Fruit fly (Drosophila melanogaster) whole organism, embryonic: ENCODE results near the gene ppk13.

Experiments used
- BEAF-32 ChIP-seq: fragments of 200-800 bp; sonication (Bioruptor generic); optimal IDR thresholded peaks from 3 replicates; lab custom pipeline; 2017; ENCODE audit warnings: missing biosample characterization, missing genetic modification characterization, mild to moderate bottlenecking, moderate library complexity, missing genetic modification reagents
- CG10267 ChIP-seq: fragments of 200-800 bp; sonication (Bioruptor generic); optimal IDR thresholded peaks from 2 replicates; lab custom pipeline; 2018; ENCODE audit warnings: missing biosample characterization, mild to moderate bottlenecking, missing genetic modification characterization, moderate library complexity
- CG10654 ChIP-seq: fragments of 200-800 bp; sonication (Bioruptor generic); optimal IDR thresholded peaks from 2 replicates; lab custom pipeline; 2016; ENCODE audit warnings: missing biosample characterization, missing genetic modification characterization
- CG11560 ChIP-seq: fragments of 200-800 bp; sonication (Bioruptor generic); IDR thresholded peaks from 3 replicates; pipeline ENCODE4 v1.3.6; 2022; ENCODE audit warnings: missing biosample characterization, missing genetic modification characterization
- CG12155 ChIP-seq: fragments of 200-800 bp; sonication (Bioruptor generic); optimal IDR thresholded peaks from 3 replicates; lab custom pipeline; 2016; ENCODE audit warnings: missing biosample characterization, missing genetic modification characterization
- CG13424 ChIP-seq: fragments of 200-800 bp; sonication (Bioruptor generic); optimal IDR thresholded peaks from 2 replicates; lab custom pipeline; 2019; ENCODE audit warnings: missing biosample characterization, mild to moderate bottlenecking, missing genetic modification characterization, moderate library complexity
- CG16815 ChIP-seq: fragments of 200-800 bp; sonication (Bioruptor generic); optimal IDR thresholded peaks from 3 replicates; lab custom pipeline; 2017; ENCODE audit warnings: missing biosample characterization, mild to moderate bottlenecking, missing genetic modification characterization
- CG16863 ChIP-seq: fragments of 200-800 bp; sonication (Bioruptor generic); optimal IDR thresholded peaks from 3 replicates; lab custom pipeline; 2016; ENCODE audit warnings: missing biosample characterization, missing genetic modification characterization
- CG17361 ChIP-seq: fragments of 200-800 bp; sonication (Bioruptor generic); IDR thresholded peaks from 3 replicates; pipeline ENCODE4 v1.3.6; 2022; ENCODE audit warnings: missing biosample characterization, missing genetic modification characterization
- CG18599 ChIP-seq: fragments of 200-800 bp; sonication (Bioruptor generic); optimal IDR thresholded peaks from 3 replicates; lab custom pipeline; 2017; ENCODE audit warnings: missing biosample characterization, missing genetic modification characterization, mild to moderate bottlenecking, moderate library complexity, missing genetic modification reagents
- CG2120 ChIP-seq: fragments of 200-800 bp; sonication (Bioruptor generic); optimal IDR thresholded peaks from 3 replicates; lab custom pipeline; 2016; ENCODE audit warnings: missing biosample characterization, missing genetic modification characterization
- CG30020 ChIP-seq: fragments of 200-800 bp; optimal IDR thresholded peaks from 2 replicates; lab custom pipeline; 2019; ENCODE audit warnings: missing biosample characterization, mild to moderate bottlenecking, missing genetic modification characterization, moderate library complexity
- CG30431 ChIP-seq: fragments of 200-800 bp; sonication (Bioruptor generic); optimal IDR thresholded peaks from 2 replicates; lab custom pipeline; 2017; ENCODE audit warnings: missing biosample characterization, missing genetic modification characterization
- CG3995 ChIP-seq: fragments of 200-800 bp; sonication (Bioruptor generic); optimal IDR thresholded peaks from 3 replicates; lab custom pipeline; 2016; ENCODE audit warnings: missing biosample characterization, missing genetic modification characterization
- CG4360 ChIP-seq: fragments of 200-800 bp; sonication (Bioruptor generic); IDR thresholded peaks from 2 replicates; pipeline ENCODE4 v1.3.6; 2022; ENCODE audit warnings: missing biosample characterization, missing genetic modification characterization
- CG6683 ChIP-seq: fragments of 200-800 bp; sonication (Bioruptor generic); optimal IDR thresholded peaks from 2 replicates; lab custom pipeline; 2017; ENCODE audit warnings: missing biosample characterization, mild to moderate bottlenecking, missing genetic modification characterization, missing genetic modification reagents
- CG8359 ChIP-seq: fragments of 200-800 bp; sonication (Bioruptor generic); optimal IDR thresholded peaks from 2 replicates; lab custom pipeline; 2017; ENCODE audit warnings: missing biosample characterization, mild to moderate bottlenecking, missing genetic modification characterization, borderline replicate concordance
- CG8765 ChIP-seq: fragments of 200-800 bp; sonication (Bioruptor generic); IDR thresholded peaks from 2 replicates; pipeline ENCODE4 v1.3.6; 2022; ENCODE audit warnings: missing biosample characterization, missing genetic modification characterization
- CG9797 ChIP-seq: fragments of 200-800 bp; sonication (Bioruptor generic); optimal IDR thresholded peaks from 3 replicates; lab custom pipeline; 2018; ENCODE audit warnings: missing biosample characterization, mild to moderate bottlenecking, missing genetic modification characterization
- CG9932 ChIP-seq: fragments of 200-800 bp; sonication (Bioruptor generic); IDR thresholded peaks from 2 replicates; pipeline ENCODE4 v1.3.6; 2022; ENCODE audit warnings: missing biosample characterization, missing genetic modification characterization
- CHES-1-like ChIP-seq: fragments of 200-800 bp; sonication (Bioruptor generic); optimal IDR thresholded peaks from 2 replicates; lab custom pipeline; 2016; ENCODE audit warnings: missing biosample characterization, missing genetic modification characterization
- CoRest ChIP-seq: fragments of 200-800 bp; sonication (Bioruptor generic); optimal IDR thresholded peaks from 3 replicates; lab custom pipeline; 2018; ENCODE audit warnings: missing biosample characterization, mild to moderate bottlenecking, missing genetic modification characterization, moderate library complexity
- Dp ChIP-seq: fragments of 200-800 bp; sonication (Bioruptor generic); optimal IDR thresholded peaks from 2 replicates; lab custom pipeline; 2018; ENCODE audit warnings: missing biosample characterization, mild to moderate bottlenecking, missing genetic modification characterization, moderate library complexity
- Gug ChIP-seq: fragments of 200-800 bp; sonication (Bioruptor generic); IDR thresholded peaks from 4 replicates; pipeline ENCODE4 v1.3.6; 2022; ENCODE audit warnings: missing biosample characterization, missing genetic modification characterization
- HmgD ChIP-seq: fragments of 200-800 bp; sonication (Bioruptor generic); optimal IDR thresholded peaks from 3 replicates; lab custom pipeline; 2016; ENCODE audit warnings: missing biosample characterization, missing genetic modification characterization
- HmgZ ChIP-seq: fragments of 200-800 bp; sonication (Bioruptor generic); optimal IDR thresholded peaks from 2 replicates; lab custom pipeline; 2018; ENCODE audit warnings: missing biosample characterization, mild to moderate bottlenecking, missing genetic modification characterization
- Lhr ChIP-seq: fragments of 200-800 bp; sonication (Bioruptor generic); optimal IDR thresholded peaks from 3 replicates; lab custom pipeline; 2017; ENCODE audit warnings: mild to moderate bottlenecking, missing biosample characterization, missing genetic modification reagents, missing genetic modification characterization
- Max ChIP-seq: fragments of 200-800 bp; sonication (Bioruptor generic); optimal IDR thresholded peaks from 2 replicates; lab custom pipeline; 2016; ENCODE audit warnings: missing biosample characterization, mild to moderate bottlenecking, missing genetic modification characterization
- Med ChIP-seq: fragments of 200-800 bp; sonication (Bioruptor generic); peaks from one replicate; lab custom pipeline; 2016; ENCODE audit warnings: missing biosample characterization, missing genetic modification characterization, mild to moderate bottlenecking, inconsistent platforms, moderate library complexity
- Neu2 ChIP-seq: fragments of 200-800 bp; sonication (Bioruptor generic); optimal IDR thresholded peaks from 3 replicates; lab custom pipeline; 2016; ENCODE audit warnings: missing biosample characterization, missing genetic modification characterization, borderline replicate concordance
- Nf-YC ChIP-seq: fragments of 200-800 bp; optimal IDR thresholded peaks from 3 replicates; lab custom pipeline; 2019; ENCODE audit warnings: missing biosample characterization, mild to moderate bottlenecking, missing genetic modification characterization, moderate library complexity
- Pdp1 ChIP-seq, 2 experiments: fragments of 200-800 bp; sonication (Bioruptor generic); optimal IDR thresholded peaks; 3 replicates each; lab custom pipeline; 2016; ENCODE audit warnings: missing biosample characterization in 2 of 2, missing genetic modification characterization in 2 of 2, mild to moderate bottlenecking in 1 of 2, moderate library complexity in 1 of 2
- Rfx ChIP-seq: fragments of 200-800 bp; sonication (Bioruptor generic); IDR thresholded peaks from 2 replicates; pipeline ENCODE4 v1.3.6; 2022; ENCODE audit warnings: missing biosample characterization, missing genetic modification characterization
- Side ChIP-seq: fragments of 200-800 bp; sonication (Bioruptor generic); optimal IDR thresholded peaks from 2 replicates; lab custom pipeline; 2016; ENCODE audit warnings: missing biosample characterization, missing genetic modification characterization
- Sin3A ChIP-seq: fragments of >200 bp; optimal IDR thresholded peaks from 2 replicates; lab custom pipeline; 2018
- Stat92E ChIP-seq, 3 experiments: fragments of >200 bp in 2 of 3; fragments of 200-800 bp in 1 of 3; sonication (Bioruptor generic) in 1 of 3; optimal IDR thresholded peaks; 2 replicates each; lab custom pipeline; 2017 to 2019; ENCODE audit warnings: missing biosample characterization in 3 of 3, missing genetic modification characterization in 3 of 3, mild to moderate bottlenecking in 1 of 3, moderate library complexity in 1 of 3
- YL-1 ChIP-seq: fragments of 200-800 bp; sonication (Bioruptor generic); optimal IDR thresholded peaks from 3 replicates; lab custom pipeline; 2017; ENCODE audit warnings: missing biosample characterization, mild to moderate bottlenecking, missing genetic modification characterization
- bab2 ChIP-seq: fragments of 200-800 bp; sonication (Bioruptor generic); optimal IDR thresholded peaks from 2 replicates; lab custom pipeline; 2016; ENCODE audit warnings: missing biosample characterization, missing genetic modification characterization
- bsh ChIP-seq, 2 experiments: fragments of 200-800 bp; sonication (Bioruptor generic); optimal IDR thresholded peaks; 2 replicates each; lab custom pipeline; 2017 to 2018; ENCODE audit warnings: mild to moderate bottlenecking in 2 of 2, missing biosample characterization in 2 of 2, missing genetic modification characterization in 2 of 2, moderate library complexity in 1 of 2
- fd3F ChIP-seq: fragments of 200-800 bp; sonication (Bioruptor generic); optimal IDR thresholded peaks from 2 replicates; lab custom pipeline; 2018; ENCODE audit warnings: missing biosample characterization, mild to moderate bottlenecking, missing genetic modification characterization, moderate library complexity
- gcm ChIP-seq: fragments of 200-800 bp; sonication (Bioruptor generic); optimal IDR thresholded peaks from 2 replicates; lab custom pipeline; 2019; ENCODE audit warnings: missing biosample characterization, mild to moderate bottlenecking, missing genetic modification characterization, moderate library complexity
- gfzf ChIP-seq: fragments of 200-800 bp; sonication (Bioruptor generic); optimal IDR thresholded peaks from 2 replicates; lab custom pipeline; 2016; ENCODE audit warnings: missing biosample characterization, mild to moderate bottlenecking, missing genetic modification characterization, moderate library complexity
- gro ChIP-seq: fragments of 200-800 bp; sonication (Bioruptor generic); optimal IDR thresholded peaks from 2 replicates; lab custom pipeline; 2016; ENCODE audit warnings: missing biosample characterization, missing genetic modification characterization
- lilli ChIP-seq: fragments of 200-800 bp; sonication (Bioruptor generic); optimal IDR thresholded peaks from 3 replicates; lab custom pipeline; 2016; ENCODE audit warnings: missing biosample characterization, missing genetic modification characterization
- mam ChIP-seq: fragments of 200-800 bp; sonication (Bioruptor generic); optimal IDR thresholded peaks from 3 replicates; lab custom pipeline; 2016; ENCODE audit warnings: missing biosample characterization, missing genetic modification characterization
- unc-4 ChIP-seq: fragments of 200-800 bp; sonication (Bioruptor generic); IDR thresholded peaks from 2 replicates; pipeline ENCODE4 v1.3.6; 2022; ENCODE audit warnings: missing biosample characterization, missing genetic modification characterization; ENCODE audit not compliant: partially characterized antibody
- wdn ChIP-seq: fragments of 200-800 bp; sonication (Bioruptor generic); IDR thresholded peaks from 2 replicates; pipeline ENCODE4 v1.3.6; 2022; ENCODE audit warnings: missing biosample characterization, missing genetic modification characterization
- yki ChIP-seq: fragments of >200 bp; optimal IDR thresholded peaks from 3 replicates; lab custom pipeline; 2018
- zen ChIP-seq: fragments of 200-800 bp; sonication (Bioruptor generic); optimal IDR thresholded peaks from 3 replicates; lab custom pipeline; 2018; ENCODE audit warnings: missing biosample characterization, mild to moderate bottlenecking, missing genetic modification characterization, moderate library complexity

Gene ppk13

dm6 chr2L:21102399-21103108, 14.0 kb upstream of the ppk13 start, which contains the start of gene CG9257:
CG9257 (plus strand) TSS chr2L:21102743.
- 0 out of 2 replicates have a peak, but pooled peaks have one; percentile 9 for TF ChIP-seq Rfx (GFP tag; lab: Robert Waterston, UW)
- peak; percentile 7 for TF ChIP-seq CG12155 (GFP tag; lab: Kevin White, UChicago)
- no peak for TF ChIP-seq gcm (GFP tag; lab: Kevin White, UChicago)
- TF ChIP-seq Gug (GFP tag; lab: Robert Waterston, UW): no peak
- TF ChIP-seq YL-1: peak; percentile 87
- TF ChIP-seq HmgZ (tag; lab: Kevin White, UChicago): peak; percentile 43
- TF ChIP-seq Nf-YC (tag; lab: Kevin White, UChicago): no peak
- peak; percentile 61 for TF ChIP-seq Sin3A
- TF ChIP-seq CG9797 (GFP tag; lab: Kevin White, UChicago): peak; percentile 86
- TF ChIP-seq CG3995: peak; percentile 73
- TF ChIP-seq lilli (GFP tag; lab: Kevin White, UChicago): peak; percentile 46
- TF ChIP-seq yki (lab: Kevin White, UChicago): no peak
- peak; percentile 84 for TF ChIP-seq gfzf (GFP tag; lab: Kevin White, UChicago)
- TF ChIP-seq zen (tag; lab: Kevin White, UChicago): peak; percentile 18
- TF ChIP-seq Stat92E (GFP tag; optimal IDR thresholded peaks at IDR 0.05; lab: Kevin White, UChicago): peak in 1 of 3 experiments; percentile 32
- no peak for TF ChIP-seq CG30431
- 0 out of 2 replicates have a peak, but pooled peaks have one; percentile 19 for TF ChIP-seq unc-4 (GFP tag; lab: Robert Waterston, UW)
- TF ChIP-seq CG10267 (tag; lab: Kevin White, UChicago): peak; percentile 46
- peak; percentile 20 for TF ChIP-seq CoRest (tag; lab: Kevin White, UChicago)
- 0 out of 2 replicates have a peak, but pooled peaks have one; percentile 38 for TF ChIP-seq CG9932 (GFP tag; lab: Robert Waterston, UW)
- peak; percentile 75 for TF ChIP-seq CG4360
- no peak for TF ChIP-seq HmgD
- no peak for TF ChIP-seq CG10654 (GFP tag; lab: Kevin White, UChicago)
- no peak for TF ChIP-seq wdn (GFP tag; lab: Robert Waterston, UW)
- no peak for TF ChIP-seq mam (GFP tag; lab: Kevin White, UChicago)
- TF ChIP-seq CG18599 (GFP tag; lab: Kevin White, UChicago): no peak
- TF ChIP-seq Side (GFP tag; lab: Kevin White, UChicago): peak; percentile 6
- no peak for TF ChIP-seq Neu2
- no peak for TF ChIP-seq fd3F
- TF ChIP-seq CG8765 (GFP tag; lab: Robert Waterston, UW): no peak
- TF ChIP-seq CG16815 (GFP tag; lab: Kevin White, UChicago): no peak
- peak; percentile 28; the same call in 1 of the 3 replicates for TF ChIP-seq CG17361
- TF ChIP-seq CG8359 (GFP tag; lab: Kevin White, UChicago): no peak
- no peak for TF ChIP-seq CG16863 (GFP tag; lab: Kevin White, UChicago)
- TF ChIP-seq CG2120 (GFP tag; lab: Kevin White, UChicago): peak; percentile 45
- peak; percentile 38 for TF ChIP-seq CHES-1-like (GFP tag; lab: Kevin White, UChicago)
- TF ChIP-seq CG6683 (GFP tag; lab: Kevin White, UChicago): no peak
- TF ChIP-seq BEAF-32 (GFP tag; lab: Kevin White, UChicago): peak; percentile 38
- TF ChIP-seq Max (GFP tag; lab: Kevin White, UChicago): peak; percentile 94
- no peak for TF ChIP-seq bsh (GFP tag; optimal IDR thresholded peaks at IDR 0.05; lab: Kevin White, UChicago)
- peak; percentile 6 for TF ChIP-seq bab2
- no peak for TF ChIP-seq CG11560 (tag; lab: Robert Waterston, UW)
- peak; percentile 6 for TF ChIP-seq CG13424 (tag; lab: Kevin White, UChicago)
- TF ChIP-seq CG30020 (tag; lab: Kevin White, UChicago): peak; percentile 39
- TF ChIP-seq Dp (GFP tag; lab: Kevin White, UChicago): peak; percentile 66
- peak; percentile 69 for TF ChIP-seq Lhr (GFP tag; lab: Kevin White, UChicago)
- TF ChIP-seq gro: peak; percentile 34
- TF ChIP-seq Med (GFP tag; lab: Kevin White, UChicago): peak; percentile 6
- peak in 1 of 2 experiments; percentile 33 for TF ChIP-seq Pdp1 (GFP tag; optimal IDR thresholded peaks at IDR 0.05; lab: Kevin White, UChicago)
